Fruit fly (Drosophila melanogaster): ENCODE measurements around the gene C3G.

C3G gene

DNA sequence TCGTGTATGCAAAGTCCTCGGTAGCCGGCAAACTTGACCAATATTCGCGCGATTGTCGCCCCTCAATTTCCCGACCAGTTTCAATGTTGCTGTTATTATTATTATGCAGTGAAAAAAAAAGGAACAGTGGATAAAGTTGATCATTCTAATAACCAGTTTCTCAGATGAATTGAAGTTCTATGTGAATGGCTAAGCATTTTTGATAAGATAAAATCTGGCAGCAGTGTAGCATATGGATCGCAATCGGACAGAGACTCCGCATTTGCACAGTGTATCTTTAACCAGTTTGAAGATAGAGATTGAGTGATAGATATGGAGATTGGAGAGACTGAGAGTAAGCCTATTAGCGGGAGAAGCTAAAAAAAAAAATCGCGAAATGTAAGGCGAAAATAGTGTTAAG is 10.0 kb downstream of the C3G start (continued):
- TF ChIP-seq emc (GFP tag; optimal IDR thresholded peaks at IDR 0.05): peak; percentile 41
- TF ChIP-seq Abd-B (GFP tag; optimal IDR thresholded peaks at IDR 0.05): peak; percentile 58
- peak; percentile 73 for TF ChIP-seq fu2 (GFP tag; optimal IDR thresholded peaks at IDR 0.05)
- no peak for TF ChIP-seq Dll (GFP tag; IDR thresholded peaks at IDR 0.05; ENCODE audit: partially characterized antibody)
- peak; percentile 49 for TF ChIP-seq CG12104 (GFP tag; optimal IDR thresholded peaks at IDR 0.05)
- TF ChIP-seq bigmax (GFP tag; optimal IDR thresholded peaks at IDR 0.05): no peak
- TF ChIP-seq Sry-δ (GFP tag; optimal IDR thresholded peaks at IDR 0.05): peak; percentile 36
- TF ChIP-seq CG30020 (tag; optimal IDR thresholded peaks at IDR 0.05): no peak
- 0 out of 2 replicates have a peak, but pooled peaks have one; percentile 22 for TF ChIP-seq cas (GFP tag; IDR thresholded peaks at IDR 0.05)
- peak; percentile 67 for TF ChIP-seq CG13296 (GFP tag; optimal IDR thresholded peaks at IDR 0.05)
- peak; percentile 73 for TF ChIP-seq stc (GFP tag; IDR thresholded peaks at IDR 0.05)
- TF ChIP-seq CG2199 (GFP tag; IDR thresholded peaks at IDR 0.05): no peak
- peak; percentile 69 for TF ChIP-seq Antp (GFP tag; optimal IDR thresholded peaks at IDR 0.05)
- peak; percentile 85 for TF ChIP-seq dysf (GFP tag; IDR thresholded peaks at IDR 0.05)
- peak; percentile 37 to 53 for TF ChIP-seq bsh (GFP tag; optimal IDR thresholded peaks at IDR 0.05)
- TF ChIP-seq jigr1 (GFP tag; IDR thresholded peaks at IDR 0.05): peak; percentile 60; the same call in 2 of the 3 replicates
- no peak for TF ChIP-seq peb (GFP tag; IDR thresholded peaks at IDR 0.05)
- no peak for TF ChIP-seq lbe (GFP tag; optimal IDR thresholded peaks at IDR 0.05)
- TF ChIP-seq dati (GFP tag; IDR thresholded peaks at IDR 0.05): peak; percentile 31; the same call in 1 of the 2 replicates
- no peak for TF ChIP-seq Bgb (GFP tag; IDR thresholded peaks at IDR 0.05; ENCODE audit: partially characterized antibody)
- peak; percentile 17 for TF ChIP-seq ewg (GFP tag; optimal IDR thresholded peaks at IDR 0.05)
- peak; percentile 37 to 50 for TF ChIP-seq Pdp1 (GFP tag; optimal IDR thresholded peaks at IDR 0.05)
- TF ChIP-seq CG1602 (GFP tag; optimal IDR thresholded peaks at IDR 0.05): peak; percentile 25
- peak; percentile 75 for TF ChIP-seq CG30403 (GFP tag; optimal IDR thresholded peaks at IDR 0.05)
- TF ChIP-seq CG3407 (GFP tag; optimal IDR thresholded peaks at IDR 0.05): no peak
- TF ChIP-seq CG17802 (tag; optimal IDR thresholded peaks at IDR 0.05): peak; percentile 25
- no peak for TF ChIP-seq CG14965 (GFP tag; optimal IDR thresholded peaks at IDR 0.05; ENCODE audit: borderline replicate concordance)
- peak; percentile 77 for TF ChIP-seq CG9817 (tag; optimal IDR thresholded peaks at IDR 0.05)
- TF ChIP-seq grn (GFP tag; optimal IDR thresholded peaks at IDR 0.05): peak; percentile 67
- peak; percentile 36 for TF ChIP-seq CG5180 (GFP tag; optimal IDR thresholded peaks at IDR 0.05)
- no peak for TF ChIP-seq CG2202 (tag; optimal IDR thresholded peaks at IDR 0.05)
- peak; percentile 55 for TF ChIP-seq pum (GFP tag; optimal IDR thresholded peaks at IDR 0.05)
- TF ChIP-seq bbx (GFP tag; IDR thresholded peaks at IDR 0.05; ENCODE audit: partially characterized antibody): no peak
- TF ChIP-seq Lim3 (GFP tag; IDR thresholded peaks at IDR 0.05): peak; percentile 47; the same call in 1 of the 2 replicates
- TF ChIP-seq Hand (GFP tag; optimal IDR thresholded peaks at IDR 0.05): no peak
- TF ChIP-seq bab2 (GFP tag; optimal IDR thresholded peaks at IDR 0.05): peak; percentile 79
- TF ChIP-seq dpn (GFP tag; optimal IDR thresholded peaks at IDR 0.05): peak; percentile 79 to 80
- TF ChIP-seq HHEX (GFP tag; optimal IDR thresholded peaks at IDR 0.05): peak; percentile 67
- TF ChIP-seq CG15696 (tag; optimal IDR thresholded peaks at IDR 0.05): no peak
- no peak for TF ChIP-seq usp (GFP tag; optimal IDR thresholded peaks at IDR 0.05)
- peak; percentile 81 for TF ChIP-seq CG1603 (tag; optimal IDR thresholded peaks at IDR 0.05)
- no peak for TF ChIP-seq zen2 (GFP tag; IDR thresholded peaks at IDR 0.05; ENCODE audit: partially characterized antibody)
- peak; percentile 71 for TF ChIP-seq Hsf (GFP tag; optimal IDR thresholded peaks at IDR 0.05)
- TF ChIP-seq MESR4 (GFP tag; optimal IDR thresholded peaks at IDR 0.05): no peak
- TF ChIP-seq her (GFP tag; optimal IDR thresholded peaks at IDR 0.05): peak; percentile 83
- TF ChIP-seq hkb (optimal IDR thresholded peaks at IDR 0.05): no peak
- peak; percentile 61; the same call in 1 of the 2 replicates for TF ChIP-seq hkb (GFP tag; IDR thresholded peaks at IDR 0.05)
- TF ChIP-seq CG11504 (tag; optimal IDR thresholded peaks at IDR 0.05): peak; percentile 82
- TF ChIP-seq sna (GFP tag; IDR thresholded peaks at IDR 0.05; ENCODE audit: partially characterized antibody): no peak
- peak; percentile 76 for TF ChIP-seq CG18599 (GFP tag; optimal IDR thresholded peaks at IDR 0.05)

Data from whole organism, embryonic.